Worm (Caenorhabditis elegans) whole organism, mixed stage, embryonic: ENCODE measurements around the gene ZK1248.4.

Source experiments
- bed-3 ChIP-seq: fragments of 200-800 bp; sonication (Bioruptor generic); optimal IDR thresholded peaks from 3 replicates; lab custom pipeline; 2018; ENCODE audit warnings: mild to moderate bottlenecking, missing genetic modification characterization, moderate library complexity, missing compliant biosample characterization
- blmp-1 ChIP-seq: fragments of 150-350 bp; optimal IDR thresholded peaks from 2 replicates; lab custom pipeline; 2014; ENCODE audit warnings: missing biosample characterization, missing genetic modification characterization
- ceh-83 ChIP-seq: fragments of 200-800 bp; sonication (Bioruptor generic); optimal IDR thresholded peaks from 2 replicates; lab custom pipeline; 2018; ENCODE audit warnings: mild to moderate bottlenecking, missing genetic modification characterization, missing compliant biosample characterization
- ces-1 ChIP-seq: fragments of 150-350 bp; optimal IDR thresholded peaks from 2 replicates; lab custom pipeline; 2014; ENCODE audit warnings: missing biosample characterization, missing genetic modification reagents, missing genetic modification characterization
- cnd-1 ChIP-seq: fragments of 200-800 bp; sonication (Bioruptor generic); optimal IDR thresholded peaks from 2 replicates; lab custom pipeline; 2018; ENCODE audit warnings: mild to moderate bottlenecking, missing genetic modification characterization, missing compliant biosample characterization
- drap-1 ChIP-seq: fragments of 200-800 bp; sonication (Bioruptor generic); optimal IDR thresholded peaks from 3 replicates; lab custom pipeline; 2018; ENCODE audit warnings: mild to moderate bottlenecking, missing genetic modification characterization, missing compliant biosample characterization
- elt-1 ChIP-seq: sonication (generic microtip); optimal IDR thresholded peaks from 2 replicates; lab custom pipeline; 2017; ENCODE audit warnings: missing genetic modification characterization, mild to moderate bottlenecking, missing compliant biosample characterization, antibody characterized with exemption, moderate library complexity, borderline replicate concordance; ENCODE audit not compliant: insufficient read depth
- elt-3 ChIP-seq: fragments of 150-350 bp; optimal IDR thresholded peaks from 2 replicates; lab custom pipeline; 2014; ENCODE audit warnings: missing biosample characterization, missing genetic modification characterization
- flh-1 ChIP-seq: fragments of 200-800 bp; sonication (Bioruptor generic); optimal IDR thresholded peaks from 2 replicates; lab custom pipeline; 2018; ENCODE audit warnings: mild to moderate bottlenecking, missing genetic modification characterization, moderate library complexity, missing compliant biosample characterization
- ham-2 ChIP-seq: fragments of 200-800 bp; sonication (Bioruptor generic); optimal IDR thresholded peaks from 2 replicates; lab custom pipeline; 2018; ENCODE audit warnings: mild to moderate bottlenecking, missing genetic modification characterization, missing compliant biosample characterization
- hlh-1 ChIP-seq: fragments of 150-350 bp; optimal IDR thresholded peaks from 2 replicates; lab custom pipeline; 2014; ENCODE audit warnings: missing biosample characterization, missing genetic modification reagents, missing genetic modification characterization
- lin-13 ChIP-seq: fragments of 150-350 bp; optimal IDR thresholded peaks from 2 replicates; lab custom pipeline; 2014; ENCODE audit warnings: missing biosample characterization, missing genetic modification characterization
- lin-32 ChIP-seq: fragments of 200-800 bp; sonication (Bioruptor generic); optimal IDR thresholded peaks from 2 replicates; lab custom pipeline; 2018; ENCODE audit warnings: mild to moderate bottlenecking, missing genetic modification characterization, missing compliant biosample characterization
- mab-5 ChIP-seq: fragments of 150-350 bp; optimal IDR thresholded peaks from 2 replicates; lab custom pipeline; 2014; ENCODE audit warnings: missing biosample characterization, missing genetic modification characterization
- mep-1 ChIP-seq: fragments of 150-350 bp; optimal IDR thresholded peaks from 2 replicates; lab custom pipeline; 2017; ENCODE audit warnings: missing biosample characterization, missing genetic modification reagents, missing genetic modification characterization, inconsistent platforms
- mls-2 ChIP-seq: sonication (generic microtip); optimal IDR thresholded peaks from 2 replicates; lab custom pipeline; 2016; ENCODE audit warnings: mild to moderate bottlenecking, missing genetic modification characterization, moderate library complexity, missing compliant biosample characterization
- nhr-2 ChIP-seq: fragments of 150-350 bp; optimal IDR thresholded peaks from 2 replicates; lab custom pipeline; 2014; ENCODE audit warnings: missing biosample characterization, missing genetic modification characterization
- nhr-76 ChIP-seq: sonication (generic microtip); optimal IDR thresholded peaks from 2 replicates; lab custom pipeline; 2017; ENCODE audit warnings: missing biosample characterization, missing genetic modification characterization
- pha-4 ChIP-seq: fragments of 150-350 bp; optimal IDR thresholded peaks from 2 replicates; lab custom pipeline; 2018; ENCODE audit warnings: missing biosample characterization, missing genetic modification reagents, missing genetic modification characterization
- snpc-4 ChIP-seq: fragments of 150-350 bp; optimal IDR thresholded peaks from 2 replicates; lab custom pipeline; 2014; ENCODE audit warnings: missing biosample characterization, missing genetic modification characterization
- sptf-1 ChIP-seq: sonication (generic microtip); optimal IDR thresholded peaks from 2 replicates; lab custom pipeline; 2017; ENCODE audit warnings: mild to moderate bottlenecking, missing genetic modification characterization, moderate library complexity, missing compliant biosample characterization
- tbx-8 ChIP-seq: fragments of 200-800 bp; sonication (Bioruptor generic); optimal IDR thresholded peaks from 2 replicates; lab custom pipeline; 2018; ENCODE audit warnings: mild to moderate bottlenecking, missing genetic modification characterization, moderate library complexity, missing compliant biosample characterization
- unc-120 ChIP-seq: sonication (generic microtip); optimal IDR thresholded peaks from 2 replicates; lab custom pipeline; 2017; ENCODE audit warnings: missing genetic modification characterization, missing compliant biosample characterization; ENCODE audit not compliant: poor library complexity, severe bottlenecking
- unc-39 ChIP-seq: fragments of 150-350 bp; optimal IDR thresholded peaks from 2 replicates; lab custom pipeline; 2014; ENCODE audit warnings: missing biosample characterization, missing genetic modification characterization
- zip-8 ChIP-seq: fragments of 150-350 bp; optimal IDR thresholded peaks from 2 replicates; lab custom pipeline; 2014; ENCODE audit warnings: missing biosample characterization, missing genetic modification characterization
- ztf-11 ChIP-seq: fragments of 150-350 bp; optimal IDR thresholded peaks from 2 replicates; lab custom pipeline; 2014; ENCODE audit warnings: missing biosample characterization, missing genetic modification characterization

The ZK1248.4 gene

ce11 chrII:5797348-5797977 is 20.9 kb upstream of the ZK1248.4 start, which contains the start of the genes msp-63 and msp-142:
msp-63 (minus strand) TSS chrII:5797448.
msp-142 (plus strand) TSS chrII:5797927.
- TF ChIP-seq ham-2 (GFP tag; lab: Kevin White, UChicago) = no peak
- no peak for TF ChIP-seq unc-120 (tag; lab: Kevin White, UChicago)
- no peak for TF ChIP-seq sptf-1 (tag; lab: Kevin White, UChicago)
- no peak for TF ChIP-seq elt-1 (tag; lab: Kevin White, UChicago)
- no peak for TF ChIP-seq nhr-2 (tag; lab: Kevin White, UChicago)
- no peak for TF ChIP-seq cnd-1 (tag; lab: Kevin White, UChicago)

ce11 chrII:5799553-5799952 is 18.8 kb upstream of the ZK1248.4 start, which contains the start of gene K05F1.8:
K05F1.8 (minus strand) TSS chrII:5799653.
- TF ChIP-seq bed-3 (GFP tag; lab: Kevin White, UChicago) = no peak
- TF ChIP-seq lin-32 (GFP tag; lab: Kevin White, UChicago) = no peak

- TF ChIP-seq nhr-2 (tag; lab: Kevin White, UChicago) = no peak
- TF ChIP-seq snpc-4 (tag; lab: Kevin White, UChicago) = no peak
- no peak for TF ChIP-seq blmp-1
- TF ChIP-seq nhr-76 = no peak
- no peak for TF ChIP-seq unc-39
- TF ChIP-seq ces-1 (GFP tag; lab: Kevin White, UChicago) = no peak
- TF ChIP-seq, all 35 proteins: peak for 0
Observed at ce11 chrII:5801075-5801474, 17.3 kb upstream of the ZK1248.4 start, which contains the start of the genes K05F1.9 and K05F1.1. K05F1.9 (minus strand) TSS chrII:5801175. K05F1.1 (plus strand) TSS chrII:5801382.

- TF ChIP-seq ztf-11 (tag; lab: Kevin White, UChicago) (no peak), zip-8 (tag; lab: Kevin White, UChicago) (peak; percentile 63), nhr-2 (tag; lab: Kevin White, UChicago) (no peak), pha-4 (tag; lab: Kevin White, UChicago) (no peak)
Observed at ce11 chrII:5804288-5804687, 14.1 kb upstream of the ZK1248.4 start.

ce11 chrII:5805303-5805702 is 13.1 kb upstream of the ZK1248.4 start, which contains the start of gene K05F1.10:
K05F1.10 (minus strand) TSS chrII:5805473.
- TF ChIP-seq sptf-1 (tag; lab: Kevin White, UChicago) (no peak), snpc-4 (tag; lab: Kevin White, UChicago) (no peak), mep-1 (tag; lab: Kevin White, UChicago) (no peak), lin-13 (no peak), mab-5 (no peak), unc-39 (no peak), nhr-76 (no peak), flh-1 (no peak)

ce11 chrII:5806563-5806962 is 11.8 kb upstream of the ZK1248.4 start:
- no peak for TF ChIP-seq hlh-1
- no peak for TF ChIP-seq mab-5
- no peak for TF ChIP-seq tbx-8 (GFP tag; lab: Kevin White, UChicago)
- no peak for TF ChIP-seq unc-39
- no peak for TF ChIP-seq mep-1 (tag; lab: Kevin White, UChicago)
- no peak for TF ChIP-seq lin-32 (GFP tag; lab: Kevin White, UChicago)
- TF ChIP-seq blmp-1 = no peak
- no peak for TF ChIP-seq drap-1

ce11 chrII:5810230-5810629 is 8.2 kb upstream of the ZK1248.4 start, which contains the start of the genes msp-64 and ZK1248.5:
msp-64 (minus strand) TSS chrII:5810330.
ZK1248.5 (plus strand) TSS chrII:5810514.
- no peak for TF ChIP-seq elt-1 (tag; lab: Kevin White, UChicago)
- TF ChIP-seq mls-2 = no peak
- TF ChIP-seq tbx-8 (GFP tag; lab: Kevin White, UChicago) = no peak
- no peak for TF ChIP-seq unc-120 (tag; lab: Kevin White, UChicago)
- no peak for TF ChIP-seq nhr-76
- no peak for TF ChIP-seq ztf-11 (tag; lab: Kevin White, UChicago)
- no peak for TF ChIP-seq ceh-83
- no peak for TF ChIP-seq elt-3 (tag; lab: Kevin White, UChicago)
- TF ChIP-seq blmp-1 = no peak
- TF ChIP-seq hlh-1 = no peak
